Fruit fly (Drosophila melanogaster): ENCODE data around the gene CG32354.

The CG32354 gene

DNA sequence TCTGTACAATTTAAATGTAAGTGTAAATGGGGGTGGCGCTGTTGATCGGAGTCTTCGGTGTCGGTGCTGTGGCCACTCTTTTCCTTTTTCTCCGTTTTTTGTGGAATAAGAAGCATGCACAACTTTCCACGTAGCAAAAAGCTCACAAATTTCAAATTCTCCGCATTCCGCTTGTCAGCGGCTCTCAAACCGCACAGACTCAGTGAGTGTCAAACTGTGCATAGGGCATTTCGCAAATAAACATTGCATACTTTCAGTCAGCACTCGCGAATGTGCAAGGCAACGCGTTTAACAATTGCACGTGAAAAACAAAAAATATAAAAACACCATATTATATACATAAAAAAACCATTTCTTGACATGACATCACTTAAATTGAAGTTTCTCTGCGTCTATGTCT lies 27.1 kb downstream of the CG32354 start:
- no peak for TF ChIP-seq CG7101 (tag; optimal IDR thresholded peaks at IDR 0.05)
- TF ChIP-seq Clk (GFP tag; optimal IDR thresholded peaks at IDR 0.05): no peak
- TF ChIP-seq CG33017 (tag; optimal IDR thresholded peaks at IDR 0.05): no peak
- no peak for TF ChIP-seq CG7045 (GFP tag; optimal IDR thresholded peaks at IDR 0.05)
- no peak for TF ChIP-seq cnc (optimal IDR thresholded peaks at IDR 0.05)
- no peak for TF ChIP-seq tj (GFP tag; optimal IDR thresholded peaks at IDR 0.05)
- TF ChIP-seq pad (GFP tag; optimal IDR thresholded peaks at IDR 0.05): no peak
- no peak for TF ChIP-seq CG5204 (GFP tag; optimal IDR thresholded peaks at IDR 0.05)
- TF ChIP-seq CG1620 (GFP tag; optimal IDR thresholded peaks at IDR 0.05): no peak
- TF ChIP-seq CG12768 (GFP tag; optimal IDR thresholded peaks at IDR 0.05): no peak
- no peak for TF ChIP-seq Crg-1 (GFP tag; optimal IDR thresholded peaks at IDR 0.05)
- no peak for TF ChIP-seq CG14711 (tag; optimal IDR thresholded peaks at IDR 0.05)
- TF ChIP-seq ovo (GFP tag; optimal IDR thresholded peaks at IDR 0.05): no peak
- TF ChIP-seq kay (GFP tag; ENCODE audit: borderline replicate concordance): no peak
- TF ChIP-seq Hr96 (GFP tag; optimal IDR thresholded peaks at IDR 0.05): no peak
- TF ChIP-seq toe (GFP tag; optimal IDR thresholded peaks at IDR 0.05): no peak

DNA sequence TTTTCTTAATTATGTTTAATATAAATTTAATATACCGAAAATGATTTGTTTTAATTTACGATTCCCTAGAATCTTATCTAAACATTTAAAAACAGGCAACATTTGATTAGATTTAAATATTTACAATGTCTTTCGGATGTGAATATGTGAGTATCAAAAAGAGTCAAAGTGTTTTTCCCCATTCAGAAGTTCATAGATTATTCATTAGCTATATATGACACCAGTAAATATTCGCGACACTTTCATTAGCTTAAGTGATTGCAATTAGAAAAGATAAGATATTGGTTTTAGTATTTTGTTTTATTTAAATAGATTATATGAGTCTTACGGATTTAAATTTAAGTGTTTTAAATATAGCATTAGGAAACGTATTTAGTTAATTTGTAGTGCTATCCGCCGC lies 27.9 kb downstream of the CG32354 start:
- TF ChIP-seq Crg-1 (GFP tag; optimal IDR thresholded peaks at IDR 0.05): no peak
- no peak for TF ChIP-seq toe (GFP tag; optimal IDR thresholded peaks at IDR 0.05)
- no peak for TF ChIP-seq ovo (GFP tag; optimal IDR thresholded peaks at IDR 0.05)
- TF ChIP-seq pad (GFP tag; optimal IDR thresholded peaks at IDR 0.05): no peak
- TF ChIP-seq bab1 (GFP tag; optimal IDR thresholded peaks at IDR 0.05): no peak
- TF ChIP-seq kay (GFP tag; ENCODE audit: borderline replicate concordance): no peak
- TF ChIP-seq cic (GFP tag; optimal IDR thresholded peaks at IDR 0.05): no peak
- TF ChIP-seq CG33017 (tag; optimal IDR thresholded peaks at IDR 0.05): no peak
- TF ChIP-seq CG7101 (tag; optimal IDR thresholded peaks at IDR 0.05): no peak
- TF ChIP-seq CG5204 (GFP tag; optimal IDR thresholded peaks at IDR 0.05): no peak
- TF ChIP-seq cnc (optimal IDR thresholded peaks at IDR 0.05): no peak
- no peak for TF ChIP-seq CG12768 (GFP tag; optimal IDR thresholded peaks at IDR 0.05)
- TF ChIP-seq CG14711 (tag; optimal IDR thresholded peaks at IDR 0.05): no peak
- no peak for TF ChIP-seq CG1620 (GFP tag; optimal IDR thresholded peaks at IDR 0.05)
- no peak for TF ChIP-seq Mnt (GFP tag; optimal IDR thresholded peaks at IDR 0.05)
- no peak for TF ChIP-seq tj (GFP tag; optimal IDR thresholded peaks at IDR 0.05)
- TF ChIP-seq CG7045 (GFP tag; optimal IDR thresholded peaks at IDR 0.05): no peak
- TF ChIP-seq Clk (GFP tag; optimal IDR thresholded peaks at IDR 0.05): no peak
- no peak for TF ChIP-seq Hr96 (GFP tag; optimal IDR thresholded peaks at IDR 0.05)

DNA sequence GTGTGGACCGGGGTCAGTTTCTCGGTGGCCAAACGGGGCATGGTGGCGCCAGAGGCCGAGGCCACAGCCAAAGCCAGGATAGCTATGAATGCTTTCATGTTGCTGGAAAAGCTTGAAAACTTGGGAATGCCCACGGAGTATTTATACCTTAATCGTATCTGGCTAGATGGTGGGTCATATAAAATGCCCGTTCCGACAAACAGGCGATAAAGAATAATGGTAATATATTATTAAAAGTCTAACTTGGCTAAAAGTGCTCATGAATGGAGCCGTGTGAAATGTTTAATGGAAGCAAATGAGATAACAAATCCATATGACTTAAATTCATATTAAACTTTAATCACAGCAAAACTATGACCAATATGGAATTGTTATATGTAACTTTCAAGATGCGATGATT lies 28.5 kb downstream of the CG32354 start, which contains the start of gene Jon66Cii:
Jon66Cii (minus strand) TSS at position 101 of the 400 bp plus-strand sequence.
- no peak for TF ChIP-seq CG5204 (GFP tag; optimal IDR thresholded peaks at IDR 0.05)
- no peak for TF ChIP-seq kay (GFP tag; ENCODE audit: borderline replicate concordance)
- TF ChIP-seq ovo (GFP tag; optimal IDR thresholded peaks at IDR 0.05): no peak
- no peak for TF ChIP-seq CG11617 (GFP tag; optimal IDR thresholded peaks at IDR 0.05)
- TF ChIP-seq CG12768 (GFP tag; optimal IDR thresholded peaks at IDR 0.05): no peak
- TF ChIP-seq toe (GFP tag; optimal IDR thresholded peaks at IDR 0.05): no peak
- TF ChIP-seq Clk (GFP tag; optimal IDR thresholded peaks at IDR 0.05): no peak
- TF ChIP-seq Mnt (GFP tag; optimal IDR thresholded peaks at IDR 0.05): no peak
- no peak for TF ChIP-seq tj (GFP tag; optimal IDR thresholded peaks at IDR 0.05)
- TF ChIP-seq CG14711 (tag; optimal IDR thresholded peaks at IDR 0.05): no peak
- TF ChIP-seq bab1 (GFP tag; optimal IDR thresholded peaks at IDR 0.05): no peak
- TF ChIP-seq CG33017 (tag; optimal IDR thresholded peaks at IDR 0.05): no peak
- TF ChIP-seq CG7101 (tag; optimal IDR thresholded peaks at IDR 0.05): no peak
- no peak for TF ChIP-seq CG1620 (GFP tag; optimal IDR thresholded peaks at IDR 0.05)

DNA sequence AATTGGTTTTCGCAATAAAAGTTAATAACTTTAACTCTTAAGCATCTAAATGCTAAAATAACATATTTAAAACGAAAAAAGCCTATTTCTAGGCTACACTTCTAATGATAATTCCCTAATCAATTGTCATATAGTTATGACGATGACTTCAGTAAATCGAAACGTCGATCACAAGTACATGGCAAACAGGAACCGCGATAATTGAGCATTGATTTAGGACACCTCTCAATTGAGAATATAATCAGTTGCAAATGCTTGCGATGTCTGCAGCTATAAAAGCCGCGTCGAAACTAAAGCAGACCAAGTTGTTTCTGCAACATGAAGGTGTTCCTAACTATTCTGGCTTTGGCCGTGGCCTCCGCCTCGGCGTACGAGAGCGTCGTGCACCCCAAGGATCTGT lies 30.8 kb downstream of the CG32354 start, which contains the start of gene Jon66Ci:
Jon66Ci (plus strand) TSS at position 301 of the 400 bp plus-strand sequence.
- TF ChIP-seq Crg-1 (GFP tag; optimal IDR thresholded peaks at IDR 0.05) (no peak), CG7045 (GFP tag; optimal IDR thresholded peaks at IDR 0.05) (no peak), pad (GFP tag; optimal IDR thresholded peaks at IDR 0.05) (no peak), CG11617 (GFP tag; optimal IDR thresholded peaks at IDR 0.05) (no peak), Clk (GFP tag; optimal IDR thresholded peaks at IDR 0.05) (no peak), CG5204 (GFP tag; optimal IDR thresholded peaks at IDR 0.05) (no peak), tj (GFP tag; optimal IDR thresholded peaks at IDR 0.05) (no peak), kay (GFP tag; ENCODE audit: borderline replicate concordance) (no peak), CG14711 (tag; optimal IDR thresholded peaks at IDR 0.05) (no peak), ovo (GFP tag; optimal IDR thresholded peaks at IDR 0.05) (no peak), CG1620 (GFP tag; optimal IDR thresholded peaks at IDR 0.05) (no peak), CG33017 (tag; optimal IDR thresholded peaks at IDR 0.05) (no peak), CG7101 (tag; optimal IDR thresholded peaks at IDR 0.05) (no peak), Mnt (GFP tag; optimal IDR thresholded peaks at IDR 0.05) (no peak), toe (GFP tag; optimal IDR thresholded peaks at IDR 0.05) (no peak), Hr96 (GFP tag; optimal IDR thresholded peaks at IDR 0.05) (no peak), cnc (optimal IDR thresholded peaks at IDR 0.05) (no peak)

DNA sequence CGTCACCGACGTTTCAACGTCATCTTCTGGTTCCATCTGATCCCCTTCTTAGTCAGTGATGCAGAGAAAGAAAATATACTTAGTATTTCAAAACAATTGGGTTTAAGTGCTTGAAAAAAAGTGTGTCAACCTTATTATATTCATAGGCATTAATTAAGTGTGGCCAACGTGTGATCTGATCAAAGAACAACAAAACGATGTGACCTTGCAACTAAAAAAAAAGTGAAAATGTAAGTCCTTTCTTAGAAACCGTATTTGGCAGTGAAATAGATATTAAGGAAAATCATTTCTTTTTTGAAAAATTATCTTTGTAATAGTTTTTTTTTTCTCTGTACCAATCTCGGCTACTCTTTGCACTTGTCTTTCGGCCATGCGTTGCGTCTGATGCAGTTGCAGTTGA lies 37.0 kb downstream of the CG32354 start:
- TF ChIP-seq Crg-1 (GFP tag; optimal IDR thresholded peaks at IDR 0.05) (no peak), CG7101 (tag; optimal IDR thresholded peaks at IDR 0.05) (no peak), cnc (optimal IDR thresholded peaks at IDR 0.05) (no peak), tj (GFP tag; optimal IDR thresholded peaks at IDR 0.05) (no peak), pad (GFP tag; optimal IDR thresholded peaks at IDR 0.05) (no peak), CG1620 (GFP tag; optimal IDR thresholded peaks at IDR 0.05) (no peak), CG5204 (GFP tag; optimal IDR thresholded peaks at IDR 0.05) (no peak), kay (GFP tag; ENCODE audit: borderline replicate concordance) (no peak), toe (GFP tag; optimal IDR thresholded peaks at IDR 0.05) (no peak), Clk (GFP tag; optimal IDR thresholded peaks at IDR 0.05) (no peak)

DNA sequence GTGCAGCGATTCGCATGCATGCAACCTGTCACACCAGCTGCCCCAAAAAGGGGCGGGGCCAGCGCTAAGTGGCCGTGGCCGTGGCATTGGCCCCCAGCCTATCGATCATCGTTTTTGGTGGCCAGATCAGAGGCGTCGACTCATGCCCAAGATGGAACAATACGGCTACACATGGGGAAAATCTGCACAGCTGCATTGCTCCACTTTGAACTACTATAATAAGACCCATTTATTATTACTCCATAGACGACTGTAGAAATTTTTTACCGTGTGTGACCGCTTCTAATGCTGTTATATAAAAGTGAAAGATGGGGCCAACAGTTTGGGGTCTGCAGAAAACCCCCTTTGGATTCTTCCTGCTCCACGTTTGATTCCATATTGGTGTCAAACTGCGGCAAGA lies 38.0 kb downstream of the CG32354 start:
- TF ChIP-seq Mnt (GFP tag; optimal IDR thresholded peaks at IDR 0.05) (no peak), pad (GFP tag; optimal IDR thresholded peaks at IDR 0.05) (no peak), CG11617 (GFP tag; optimal IDR thresholded peaks at IDR 0.05) (no peak), cic (GFP tag; optimal IDR thresholded peaks at IDR 0.05) (no peak), CG12768 (GFP tag; optimal IDR thresholded peaks at IDR 0.05) (no peak), bab1 (GFP tag; optimal IDR thresholded peaks at IDR 0.05) (no peak), CG5204 (GFP tag; optimal IDR thresholded peaks at IDR 0.05) (no peak), toe (GFP tag; optimal IDR thresholded peaks at IDR 0.05) (no peak), ovo (GFP tag; optimal IDR thresholded peaks at IDR 0.05) (no peak), Hr96 (GFP tag; optimal IDR thresholded peaks at IDR 0.05) (no peak), Clk (GFP tag; optimal IDR thresholded peaks at IDR 0.05) (no peak), CG14711 (tag; optimal IDR thresholded peaks at IDR 0.05) (no peak), CG1620 (GFP tag; optimal IDR thresholded peaks at IDR 0.05) (no peak), CG7101 (tag; optimal IDR thresholded peaks at IDR 0.05) (no peak), kay (GFP tag; ENCODE audit: borderline replicate concordance) (no peak), Crg-1 (GFP tag; optimal IDR thresholded peaks at IDR 0.05) (no peak), cnc (optimal IDR thresholded peaks at IDR 0.05) (no peak), CG7045 (GFP tag; optimal IDR thresholded peaks at IDR 0.05) (no peak), tj (GFP tag; optimal IDR thresholded peaks at IDR 0.05) (no peak)

Measured in whole organism, adult.